Fruit fly (Drosophila melanogaster): Measurements from ENCODE around the gene cad.
A peak's percentile ranks its signal among the peaks of the same experiment; 100 is the strongest.

cad gene

DNA sequence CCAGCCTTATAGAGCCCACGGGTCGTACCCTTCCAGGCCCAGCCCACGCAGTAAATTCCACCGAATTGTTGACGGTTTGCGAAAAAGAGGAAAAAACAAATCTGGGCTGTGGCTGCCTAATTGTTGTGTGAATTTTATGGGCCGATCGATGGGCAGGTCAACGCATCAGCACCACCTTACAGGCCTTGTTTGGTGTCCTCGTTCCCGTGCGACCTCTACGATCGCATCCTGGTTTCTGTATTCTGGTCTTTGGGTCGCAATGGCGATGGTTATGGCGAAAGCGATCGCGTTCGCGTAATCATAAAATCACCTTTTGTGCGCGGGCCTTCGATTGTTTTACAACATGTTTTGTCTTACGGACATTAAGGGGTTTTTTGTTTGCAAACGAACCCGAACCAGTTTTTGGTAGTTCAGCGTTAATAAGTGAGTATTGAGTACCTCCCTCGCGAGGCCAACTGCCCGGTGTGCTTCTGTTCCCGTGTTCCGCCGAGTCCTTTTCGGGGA lies 1.9 kb upstream of the cad start:
- TF ChIP-seq CG11617 (GFP tag; optimal IDR thresholded peaks at IDR 0.05) (no peak), CG12768 (GFP tag; optimal IDR thresholded peaks at IDR 0.05) (no peak), CG7045 (GFP tag; optimal IDR thresholded peaks at IDR 0.05) (no peak), CG33017 (tag; optimal IDR thresholded peaks at IDR 0.05) (no peak), CG7101 (tag; optimal IDR thresholded peaks at IDR 0.05) (no peak), cic (GFP tag; optimal IDR thresholded peaks at IDR 0.05) (no peak), Hr96 (GFP tag; optimal IDR thresholded peaks at IDR 0.05) (no peak), bab1 (GFP tag; optimal IDR thresholded peaks at IDR 0.05) (no peak), CG1620 (GFP tag; optimal IDR thresholded peaks at IDR 0.05) (no peak), pad (GFP tag; optimal IDR thresholded peaks at IDR 0.05) (no peak), CG5204 (GFP tag; optimal IDR thresholded peaks at IDR 0.05) (no peak), cnc (optimal IDR thresholded peaks at IDR 0.05) (no peak), Mnt (GFP tag; optimal IDR thresholded peaks at IDR 0.05) (no peak), tj (GFP tag; optimal IDR thresholded peaks at IDR 0.05) (no peak)

DNA sequence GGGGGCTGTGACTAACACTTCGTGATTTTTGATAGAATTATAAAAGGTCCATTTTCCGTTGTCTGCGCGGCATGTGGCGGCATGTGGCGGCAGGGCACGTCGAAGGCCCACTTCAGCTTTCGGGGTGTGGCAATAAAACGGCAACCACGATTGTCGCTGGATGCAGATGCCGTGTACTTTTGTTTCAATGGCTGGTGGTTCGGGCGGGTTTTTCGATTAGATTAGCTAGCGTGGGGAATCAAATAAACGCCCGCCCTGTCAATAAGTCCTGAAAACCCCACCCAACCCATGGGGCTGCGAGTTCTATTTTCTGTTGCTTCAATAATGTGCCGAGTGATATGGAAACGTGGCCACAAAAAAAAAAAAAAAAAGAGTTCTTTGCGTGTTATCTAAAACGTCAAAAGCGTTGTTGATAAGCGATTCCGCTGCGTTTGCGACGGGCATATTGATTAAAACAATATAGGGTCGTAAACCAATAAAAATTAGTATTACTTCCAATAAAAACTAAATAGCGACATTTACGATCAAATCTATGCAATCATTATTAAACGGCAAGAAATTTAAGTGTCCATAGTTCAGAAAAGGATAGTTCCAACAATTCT lies 3.0 kb downstream of the cad start:
- TF ChIP-seq kay (GFP tag; ENCODE audit: borderline replicate concordance) (peak; percentile 56), CG33017 (tag; optimal IDR thresholded peaks at IDR 0.05) (peak; percentile 24), Hr96 (GFP tag; optimal IDR thresholded peaks at IDR 0.05) (no peak), toe (GFP tag; optimal IDR thresholded peaks at IDR 0.05) (peak; percentile 3), CG7045 (GFP tag; optimal IDR thresholded peaks at IDR 0.05) (peak; percentile 28), CG14711 (tag; optimal IDR thresholded peaks at IDR 0.05) (no peak), CG11617 (GFP tag; optimal IDR thresholded peaks at IDR 0.05) (peak; percentile 5), CG12768 (GFP tag; optimal IDR thresholded peaks at IDR 0.05) (no peak), cic (GFP tag; optimal IDR thresholded peaks at IDR 0.05) (peak; percentile 41), Crg-1 (GFP tag; optimal IDR thresholded peaks at IDR 0.05) (no peak)

- TF ChIP-seq ovo (GFP tag; optimal IDR thresholded peaks at IDR 0.05) (no peak), Hr96 (GFP tag; optimal IDR thresholded peaks at IDR 0.05) (no peak), pad (GFP tag; optimal IDR thresholded peaks at IDR 0.05) (no peak), CG11617 (GFP tag; optimal IDR thresholded peaks at IDR 0.05) (no peak), CG1620 (GFP tag; optimal IDR thresholded peaks at IDR 0.05) (no peak), cnc (optimal IDR thresholded peaks at IDR 0.05) (no peak), CG7045 (GFP tag; optimal IDR thresholded peaks at IDR 0.05) (no peak)
Observed at dm6 chr2L:20774464-20774863, 3.9 kb downstream of the cad start.

DNA sequence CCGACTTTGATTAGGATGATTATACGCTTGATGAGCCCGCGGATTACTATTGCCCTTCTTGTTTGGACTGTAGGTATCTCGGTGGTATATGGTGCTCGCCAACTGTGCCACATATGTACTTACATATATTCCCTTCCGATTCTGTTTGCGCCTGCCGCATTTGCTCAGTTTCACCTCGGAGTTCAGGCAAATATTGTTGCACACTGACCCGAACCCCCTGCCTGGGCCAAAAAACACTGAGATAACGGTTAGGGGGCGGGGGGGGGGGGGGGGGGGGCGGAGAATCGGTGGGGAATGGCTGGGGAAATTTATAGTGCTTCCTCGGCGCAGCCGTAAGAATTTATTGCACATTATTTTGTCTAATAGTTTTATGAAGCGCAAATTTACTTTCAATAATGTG lies 5.4 kb downstream of the cad start:
- TF ChIP-seq Crg-1 (GFP tag; optimal IDR thresholded peaks at IDR 0.05) = no peak
- TF ChIP-seq CG33017 (tag; optimal IDR thresholded peaks at IDR 0.05) = no peak
- TF ChIP-seq tj (GFP tag; optimal IDR thresholded peaks at IDR 0.05) = no peak
- peak; percentile 5 for TF ChIP-seq cic (GFP tag; optimal IDR thresholded peaks at IDR 0.05)
- no peak for TF ChIP-seq CG11617 (GFP tag; optimal IDR thresholded peaks at IDR 0.05)
- no peak for TF ChIP-seq cnc (optimal IDR thresholded peaks at IDR 0.05)
- no peak for TF ChIP-seq ovo (GFP tag; optimal IDR thresholded peaks at IDR 0.05)
- no peak for TF ChIP-seq toe (GFP tag; optimal IDR thresholded peaks at IDR 0.05)
- no peak for TF ChIP-seq kay (GFP tag; ENCODE audit: borderline replicate concordance)
- TF ChIP-seq CG7045 (GFP tag; optimal IDR thresholded peaks at IDR 0.05) = no peak
- no peak for TF ChIP-seq CG14711 (tag; optimal IDR thresholded peaks at IDR 0.05)
- no peak for TF ChIP-seq pad (GFP tag; optimal IDR thresholded peaks at IDR 0.05)
- TF ChIP-seq CG12768 (GFP tag; optimal IDR thresholded peaks at IDR 0.05) = peak; percentile 15
- no peak for TF ChIP-seq bab1 (GFP tag; optimal IDR thresholded peaks at IDR 0.05)
- TF ChIP-seq Hr96 (GFP tag; optimal IDR thresholded peaks at IDR 0.05) = no peak
- no peak for TF ChIP-seq CG7101 (tag; optimal IDR thresholded peaks at IDR 0.05)
- TF ChIP-seq CG5204 (GFP tag; optimal IDR thresholded peaks at IDR 0.05) = no peak
- no peak for TF ChIP-seq CG1620 (GFP tag; optimal IDR thresholded peaks at IDR 0.05)

dm6 chr2L:20776940-20777502 lies 6.5 kb downstream of the cad start:
- TF ChIP-seq Crg-1 (GFP tag; optimal IDR thresholded peaks at IDR 0.05) (no peak), CG7045 (GFP tag; optimal IDR thresholded peaks at IDR 0.05) (no peak), Hr96 (GFP tag; optimal IDR thresholded peaks at IDR 0.05) (no peak), pad (GFP tag; optimal IDR thresholded peaks at IDR 0.05) (no peak), CG12768 (GFP tag; optimal IDR thresholded peaks at IDR 0.05) (no peak), CG11617 (GFP tag; optimal IDR thresholded peaks at IDR 0.05) (no peak), cic (GFP tag; optimal IDR thresholded peaks at IDR 0.05) (no peak), bab1 (GFP tag; optimal IDR thresholded peaks at IDR 0.05) (no peak), kay (GFP tag; ENCODE audit: borderline replicate concordance) (no peak), CG7101 (tag; optimal IDR thresholded peaks at IDR 0.05) (no peak), tj (GFP tag; optimal IDR thresholded peaks at IDR 0.05) (no peak), cnc (optimal IDR thresholded peaks at IDR 0.05) (no peak), CG33017 (tag; optimal IDR thresholded peaks at IDR 0.05) (no peak), Mnt (GFP tag; optimal IDR thresholded peaks at IDR 0.05) (no peak), toe (GFP tag; optimal IDR thresholded peaks at IDR 0.05) (no peak), CG14711 (tag; optimal IDR thresholded peaks at IDR 0.05) (no peak)

DNA sequence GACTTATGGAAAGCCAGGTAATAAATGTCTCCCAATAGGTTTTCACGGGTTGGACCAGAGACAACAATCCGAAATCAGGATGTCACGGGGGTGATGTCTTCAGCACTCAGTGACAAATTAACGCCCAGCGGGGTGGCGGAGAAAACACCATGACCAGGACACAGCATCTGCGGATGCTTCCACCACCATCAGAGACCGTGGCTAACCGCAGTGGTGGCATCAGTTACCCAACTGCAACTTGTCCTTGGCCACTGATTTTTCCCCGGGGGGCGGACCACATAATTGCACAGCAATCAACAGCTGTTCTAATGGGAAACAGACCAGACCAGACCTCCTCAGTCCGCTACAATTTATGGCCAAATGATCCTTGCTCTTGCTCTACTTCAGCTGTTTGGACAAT lies 7.8 kb downstream of the cad start:
- TF ChIP-seq bab1 (GFP tag; optimal IDR thresholded peaks at IDR 0.05) (no peak), Crg-1 (GFP tag; optimal IDR thresholded peaks at IDR 0.05) (no peak), CG12768 (GFP tag; optimal IDR thresholded peaks at IDR 0.05) (no peak), kay (GFP tag; ENCODE audit: borderline replicate concordance) (no peak), toe (GFP tag; optimal IDR thresholded peaks at IDR 0.05) (no peak), CG5204 (GFP tag; optimal IDR thresholded peaks at IDR 0.05) (no peak), pad (GFP tag; optimal IDR thresholded peaks at IDR 0.05) (no peak), cic (GFP tag; optimal IDR thresholded peaks at IDR 0.05) (no peak), ovo (GFP tag; optimal IDR thresholded peaks at IDR 0.05) (no peak), CG7101 (tag; optimal IDR thresholded peaks at IDR 0.05) (no peak), CG7045 (GFP tag; optimal IDR thresholded peaks at IDR 0.05) (no peak)
